Fruit fly (Drosophila melanogaster) whole organism, embryonic: Measurements from ENCODE around the gene Rgl.

Experiments
- BtbVII ChIP-seq: fragments of 200-800 bp; sonication (Bioruptor generic); optimal IDR thresholded peaks from 3 replicates; lab custom pipeline; 2017; ENCODE audit warnings: missing biosample characterization, mild to moderate bottlenecking, missing genetic modification characterization
- CG10565 ChIP-seq: fragments of 200-800 bp; sonication (Bioruptor generic); optimal IDR thresholded peaks from 3 replicates; lab custom pipeline; 2016; ENCODE audit warnings: missing biosample characterization, mild to moderate bottlenecking, missing genetic modification characterization
- CG10979 ChIP-seq: fragments of 200-800 bp; sonication (Bioruptor generic); optimal IDR thresholded peaks from 2 replicates; lab custom pipeline; 2018; ENCODE audit warnings: missing biosample characterization, mild to moderate bottlenecking, missing genetic modification characterization, moderate library complexity
- CG11695 ChIP-seq: fragments of 200-800 bp; sonication (Bioruptor generic); IDR thresholded peaks from 3 replicates; pipeline ENCODE4 v1.3.6; 2022; ENCODE audit warnings: missing biosample characterization, missing genetic modification characterization
- CG12104 ChIP-seq: fragments of 200-800 bp; sonication (Bioruptor generic); optimal IDR thresholded peaks from 3 replicates; lab custom pipeline; 2016; ENCODE audit warnings: missing biosample characterization, missing genetic modification characterization
- CG12236 ChIP-seq: fragments of 200-800 bp; sonication (Bioruptor generic); optimal IDR thresholded peaks from 2 replicates; lab custom pipeline; 2016; ENCODE audit warnings: missing biosample characterization, missing genetic modification characterization
- CG1529 ChIP-seq: fragments of 200-800 bp; sonication (Bioruptor generic); optimal IDR thresholded peaks from 3 replicates; lab custom pipeline; 2018; ENCODE audit warnings: missing biosample characterization, missing genetic modification characterization
- CG15514 ChIP-seq: fragments of 200-800 bp; sonication (Bioruptor generic); optimal IDR thresholded peaks from 3 replicates; lab custom pipeline; 2017; ENCODE audit warnings: missing biosample characterization, missing genetic modification characterization, mild to moderate bottlenecking, moderate library complexity, missing genetic modification reagents
- CG17359 ChIP-seq: fragments of 200-800 bp; sonication (Bioruptor generic); optimal IDR thresholded peaks from 3 replicates; lab custom pipeline; 2018; ENCODE audit warnings: missing biosample characterization, mild to moderate bottlenecking, missing genetic modification characterization, moderate library complexity
- CG17912 ChIP-seq: fragments of 200-800 bp; sonication (Bioruptor generic); optimal IDR thresholded peaks from 2 replicates; lab custom pipeline; 2018; ENCODE audit warnings: missing biosample characterization, mild to moderate bottlenecking, missing genetic modification characterization
- CG18011 ChIP-seq: fragments of 200-800 bp; sonication (Bioruptor generic); optimal IDR thresholded peaks from 2 replicates; lab custom pipeline; 2017; ENCODE audit warnings: missing biosample characterization, missing genetic modification characterization, mild to moderate bottlenecking, moderate library complexity, missing genotype
- CG31388 ChIP-seq: fragments of 200-800 bp; sonication (Bioruptor generic); optimal IDR thresholded peaks from 2 replicates; lab custom pipeline; 2016; ENCODE audit warnings: missing biosample characterization, missing genetic modification characterization
- CG4404 ChIP-seq: fragments of 200-800 bp; sonication (Bioruptor generic); IDR thresholded peaks from 2 replicates; pipeline ENCODE4 v1.3.6; 2022; ENCODE audit warnings: missing biosample characterization, missing genetic modification characterization
- CG4707 ChIP-seq: fragments of 200-800 bp; sonication (Bioruptor generic); optimal IDR thresholded peaks from 2 replicates; lab custom pipeline; 2018; ENCODE audit warnings: missing biosample characterization, mild to moderate bottlenecking, missing genetic modification characterization, moderate library complexity
- CG6254 ChIP-seq: fragments of 200-800 bp; sonication (Bioruptor generic); optimal IDR thresholded peaks from 3 replicates; lab custom pipeline; 2017; ENCODE audit warnings: mild to moderate bottlenecking, missing biosample characterization, missing genetic modification reagents, missing genetic modification characterization
- CG6765 ChIP-seq: fragments of 200-800 bp; sonication (Bioruptor generic); optimal IDR thresholded peaks from 3 replicates; lab custom pipeline; 2017; ENCODE audit warnings: missing biosample characterization, mild to moderate bottlenecking, missing genetic modification characterization
- CG8478 ChIP-seq: fragments of >200 bp; optimal IDR thresholded peaks from 2 replicates; lab custom pipeline; 2018
- CG9876 ChIP-seq: fragments of 200-800 bp; sonication (Bioruptor generic); optimal IDR thresholded peaks from 2 replicates; lab custom pipeline; 2016; ENCODE audit warnings: missing biosample characterization, missing genetic modification characterization
- Ets65A ChIP-seq: fragments of 200-800 bp; sonication (Bioruptor generic); peaks from one replicate; lab custom pipeline; 2016; ENCODE audit warnings: missing biosample characterization, missing genetic modification characterization
- Ets97D ChIP-seq: fragments of 200-800 bp; sonication (Bioruptor generic); optimal IDR thresholded peaks from 3 replicates; lab custom pipeline; 2016; ENCODE audit warnings: missing biosample characterization, missing genetic modification characterization
- GATAe ChIP-seq: fragments of 200-800 bp; sonication (Bioruptor generic); conservative IDR thresholded peaks from 2 replicates; pipeline ENCODE4 v1.3.6; 2022; ENCODE audit warnings: missing biosample characterization, missing genetic modification characterization
- H2.0 ChIP-seq: fragments of 200-800 bp; sonication (Bioruptor generic); IDR thresholded peaks from 2 replicates; pipeline ENCODE4 v1.3.6; 2022; ENCODE audit warnings: missing biosample characterization, missing genetic modification characterization
- HHEX ChIP-seq: fragments of 200-800 bp; sonication (Bioruptor generic); optimal IDR thresholded peaks from 3 replicates; lab custom pipeline; 2017; ENCODE audit warnings: missing biosample characterization, mild to moderate bottlenecking, missing genetic modification characterization, missing genetic modification reagents
- Med ChIP-seq: fragments of 200-800 bp; sonication (Bioruptor generic); peaks from one replicate; lab custom pipeline; 2016; ENCODE audit warnings: missing biosample characterization, missing genetic modification characterization, mild to moderate bottlenecking, inconsistent platforms, moderate library complexity
- Mes4 ChIP-seq: fragments of 200-800 bp; sonication (Bioruptor generic); optimal IDR thresholded peaks from 2 replicates; lab custom pipeline; 2016; ENCODE audit warnings: missing biosample characterization, missing genetic modification characterization
- Mrtf ChIP-seq: fragments of 200-800 bp; sonication (Bioruptor generic); IDR thresholded peaks from 3 replicates; pipeline ENCODE4 v1.3.6; 2022; ENCODE audit warnings: missing biosample characterization, missing genetic modification characterization
- Tbp ChIP-seq: fragments of >200 bp; optimal IDR thresholded peaks from 2 replicates; lab custom pipeline; 2018; ENCODE audit warnings: missing biosample characterization, missing genetic modification characterization
- Trl ChIP-seq, 3 experiments: fragments of >200 bp in 2 of 3; fragments of 200-800 bp in 1 of 3; sonication (Bioruptor generic) in 1 of 3; optimal IDR thresholded peaks; 2 replicates in 1 of 3; 3 replicates in 2 of 3; lab custom pipeline; 2016 to 2017; ENCODE audit warnings: missing biosample characterization in 1 of 3, missing genetic modification characterization in 1 of 3
- Xrp1 ChIP-seq: fragments of 200-800 bp; sonication (Bioruptor generic); IDR thresholded peaks from 2 replicates; pipeline ENCODE4 v1.3.6; 2022; ENCODE audit warnings: missing biosample characterization, missing genetic modification characterization
- bigmax ChIP-seq: fragments of 200-800 bp; sonication (Bioruptor generic); optimal IDR thresholded peaks from 2 replicates; lab custom pipeline; 2018; ENCODE audit warnings: missing biosample characterization, mild to moderate bottlenecking, missing genetic modification characterization
- bsh ChIP-seq, 2 experiments: fragments of 200-800 bp; sonication (Bioruptor generic); optimal IDR thresholded peaks; 2 replicates each; lab custom pipeline; 2017 to 2018; ENCODE audit warnings: mild to moderate bottlenecking in 2 of 2, missing biosample characterization in 2 of 2, missing genetic modification characterization in 2 of 2, moderate library complexity in 1 of 2
- chm ChIP-seq: fragments of 200-800 bp; sonication (Bioruptor generic); IDR thresholded peaks from 2 replicates; pipeline ENCODE4 v1.3.6; 2022; ENCODE audit warnings: missing biosample characterization, missing genetic modification characterization
- chn ChIP-seq: fragments of 200-800 bp; sonication (Bioruptor generic); optimal IDR thresholded peaks from 2 replicates; lab custom pipeline; 2016; ENCODE audit warnings: missing biosample characterization, missing genetic modification characterization
- croc ChIP-seq: fragments of 200-800 bp; sonication (Bioruptor generic); conservative IDR thresholded peaks from 3 replicates; pipeline ENCODE4 v1.3.6; 2022; ENCODE audit warnings: missing biosample characterization, missing genetic modification characterization
- dpn ChIP-seq, 2 experiments: fragments of 200-800 bp; sonication (Bioruptor generic); optimal IDR thresholded peaks; 3 replicates each; lab custom pipeline; 2016; ENCODE audit warnings: missing biosample characterization in 2 of 2, missing genetic modification characterization in 2 of 2
- fd3F ChIP-seq: fragments of 200-800 bp; sonication (Bioruptor generic); optimal IDR thresholded peaks from 2 replicates; lab custom pipeline; 2018; ENCODE audit warnings: missing biosample characterization, mild to moderate bottlenecking, missing genetic modification characterization, moderate library complexity
- ftz-f1 ChIP-seq: fragments of 200-800 bp; sonication (Bioruptor generic); optimal IDR thresholded peaks from 2 replicates; lab custom pipeline; 2016; ENCODE audit warnings: missing biosample characterization, missing genetic modification characterization
- grn ChIP-seq: fragments of 200-800 bp; sonication (Bioruptor generic); optimal IDR thresholded peaks from 3 replicates; lab custom pipeline; 2017; ENCODE audit warnings: missing biosample characterization, missing genetic modification characterization
- hkb ChIP-seq, 2 experiments: fragments of 200-800 bp in 1 of 2; fragments of >200 bp in 1 of 2; sonication (Bioruptor generic) in 1 of 2; IDR thresholded peaks in 1 of 2; optimal IDR thresholded peaks in 1 of 2; 2 replicates each; pipeline versions ENCODE4 v1.3.6 to Lab custom; 2017 to 2022; ENCODE audit warnings: missing biosample characterization in 1 of 2, missing genetic modification characterization in 1 of 2
- insv ChIP-seq, 2 experiments: fragments of 200-800 bp; sonication (Bioruptor generic); optimal IDR thresholded peaks; 3 replicates each; lab custom pipeline; 2016 to 2018; ENCODE audit warnings: missing biosample characterization in 2 of 2, missing genetic modification characterization in 2 of 2
- jumu ChIP-seq: fragments of 200-800 bp; sonication (Bioruptor generic); optimal IDR thresholded peaks from 3 replicates; lab custom pipeline; 2016; ENCODE audit warnings: missing biosample characterization, missing genetic modification characterization
- lmd ChIP-seq: fragments of 200-800 bp; sonication (Bioruptor generic); IDR thresholded peaks from 2 replicates; pipeline ENCODE4 v1.3.6; 2022; ENCODE audit warnings: missing biosample characterization, missing genetic modification characterization
- nau ChIP-seq: fragments of 200-800 bp; sonication (Bioruptor generic); optimal IDR thresholded peaks from 3 replicates; lab custom pipeline; 2017; ENCODE audit warnings: missing biosample characterization, mild to moderate bottlenecking, missing genetic modification characterization, missing genetic modification reagents
- nerfin-1 ChIP-seq: fragments of 200-800 bp; sonication (Bioruptor generic); optimal IDR thresholded peaks from 3 replicates; lab custom pipeline; 2019; ENCODE audit warnings: missing biosample characterization, mild to moderate bottlenecking, missing genetic modification characterization, moderate library complexity
- schlank ChIP-seq: fragments of 200-800 bp; sonication (Bioruptor generic); optimal IDR thresholded peaks from 2 replicates; lab custom pipeline; 2018; ENCODE audit warnings: missing biosample characterization, mild to moderate bottlenecking, missing genetic modification characterization
- slp2 ChIP-seq: fragments of 200-800 bp; sonication (Bioruptor generic); optimal IDR thresholded peaks from 2 replicates; lab custom pipeline; 2016; ENCODE audit warnings: missing biosample characterization, missing genetic modification characterization
- sob ChIP-seq: fragments of 200-800 bp; sonication (Bioruptor generic); IDR thresholded peaks from 2 replicates; pipeline ENCODE4 v1.3.6; 2022; ENCODE audit warnings: missing biosample characterization, missing genetic modification characterization
- wor ChIP-seq: fragments of 200-800 bp; sonication (Bioruptor generic); IDR thresholded peaks from 2 replicates; pipeline ENCODE4 v1.3.6; 2022; ENCODE audit warnings: missing biosample characterization, missing genetic modification characterization

Gene Rgl

DNA sequence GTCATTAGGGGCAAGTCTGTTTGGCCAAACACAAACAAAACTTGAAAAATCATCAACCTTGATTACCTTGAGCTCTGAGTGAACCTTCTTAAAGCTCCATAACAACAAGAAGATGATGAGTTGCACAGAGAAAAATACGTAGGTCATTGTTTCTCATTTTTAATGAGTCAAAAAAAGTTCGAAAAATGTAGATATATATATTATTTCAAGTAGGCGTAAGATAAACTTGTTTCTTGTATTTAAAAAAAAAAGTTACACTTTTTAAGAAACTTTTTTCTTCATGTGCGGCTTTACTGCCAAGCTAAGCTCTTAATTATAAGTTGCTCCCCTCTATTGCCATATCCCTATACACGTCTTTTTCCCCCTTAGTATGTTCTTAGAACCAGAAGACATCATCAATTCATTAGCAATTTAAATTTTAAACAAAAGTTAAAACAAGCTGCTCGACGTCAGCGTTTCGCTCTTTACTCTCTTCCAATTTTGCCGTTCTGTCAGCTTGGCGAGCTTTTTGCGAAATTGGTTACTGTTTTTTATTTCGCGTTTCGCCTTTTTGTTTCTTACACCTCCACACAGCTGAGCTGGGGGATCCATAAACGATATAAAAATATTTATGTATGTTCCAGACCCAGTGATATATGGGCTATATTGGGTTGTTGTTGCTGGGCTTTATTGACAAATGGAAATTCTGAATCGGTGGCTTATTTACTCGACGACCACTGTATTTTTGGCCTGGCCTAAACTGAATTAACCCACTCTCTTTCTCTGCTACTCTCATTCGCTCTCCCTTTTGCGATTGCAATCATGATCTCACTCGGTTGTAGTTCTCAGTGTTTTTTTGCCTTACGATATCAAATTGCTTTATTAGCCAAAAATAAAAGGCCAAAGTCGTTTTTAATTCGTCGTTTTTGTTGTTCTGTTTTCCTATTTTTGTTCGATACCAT lies 1.5 kb downstream of the Rgl start (continued):
- no peak for TF ChIP-seq Ets97D (GFP tag; lab: Kevin White, UChicago)
- TF ChIP-seq Mrtf (GFP tag; lab: Robert Waterston, UW) = peak; percentile 68; the same call in 1 of the 3 replicates
- 0 out of 2 replicates have a peak, but pooled peaks have one; percentile 11 for TF ChIP-seq CG4404 (GFP tag; lab: Robert Waterston, UW)
- TF ChIP-seq CG6254 = no peak
- no peak for TF ChIP-seq bigmax (GFP tag; lab: Kevin White, UChicago)
- TF ChIP-seq nerfin-1 (tag; lab: Kevin White, UChicago) = no peak
- TF ChIP-seq CG17912 (GFP tag; lab: Kevin White, UChicago) = no peak
- TF ChIP-seq CG18011 (GFP tag; lab: Kevin White, UChicago) = no peak
- peak; percentile 77 for TF ChIP-seq Med (GFP tag; lab: Kevin White, UChicago)
- TF ChIP-seq Tbp (GFP tag; lab: Kevin White, UChicago) = no peak
- peak; percentile 36 for TF ChIP-seq CG15514 (GFP tag; lab: Kevin White, UChicago)
- peak; percentile 34 for TF ChIP-seq fd3F (GFP tag; lab: Kevin White, UChicago)
- TF ChIP-seq CG10565 (GFP tag; lab: Kevin White, UChicago) = no peak
- peak; percentile 77 for TF ChIP-seq CG11695
- peak; percentile 29 for TF ChIP-seq HHEX (GFP tag; lab: Kevin White, UChicago)
- TF ChIP-seq CG31388 (GFP tag; lab: Kevin White, UChicago) = no peak
- TF ChIP-seq grn (GFP tag; lab: Kevin White, UChicago) = no peak
- TF ChIP-seq ftz-f1 (GFP tag; lab: Kevin White, UChicago) = no peak
- TF ChIP-seq GATAe = peak; percentile 62; the same call in 1 of the 2 replicates
- peak; percentile 44 for TF ChIP-seq jumu
- TF ChIP-seq CG8478 (lab: Kevin White, UChicago) = no peak
- TF ChIP-seq nau (GFP tag; lab: Kevin White, UChicago) = no peak
- no peak for TF ChIP-seq slp2
- TF ChIP-seq schlank (tag; lab: Kevin White, UChicago) = no peak
- no peak; the same call in 1 of the 2 replicates for TF ChIP-seq chm (GFP tag; lab: Robert Waterston, UW)
- TF ChIP-seq hkb (optimal IDR thresholded peaks at IDR 0.05; lab: Kevin White, UChicago) = no peak
- TF ChIP-seq hkb (GFP tag; IDR thresholded peaks at IDR 0.05; lab: Robert Waterston, UW) = peak; percentile 54; the same call in 1 of the 2 replicates
- TF ChIP-seq BtbVII = peak; percentile 47
- no peak for TF ChIP-seq CG1529
- peak; percentile 63 for TF ChIP-seq CG6765 (GFP tag; lab: Kevin White, UChicago)
- peak; percentile 55 for TF ChIP-seq croc
- TF ChIP-seq insv (GFP tag; optimal IDR thresholded peaks at IDR 0.05; lab: Kevin White, UChicago) = no peak
- TF ChIP-seq sob = peak; percentile 84
- peak; percentile 56 for TF ChIP-seq CG12104 (GFP tag; lab: Kevin White, UChicago)
- no peak for TF ChIP-seq CG4707 (GFP tag; lab: Kevin White, UChicago)
- TF ChIP-seq Ets65A = no peak
- peak; percentile 13 to 56 for TF ChIP-seq Trl (optimal IDR thresholded peaks at IDR 0.05; lab: Kevin White, UChicago)
- TF ChIP-seq Trl (GFP tag; optimal IDR thresholded peaks at IDR 0.05; lab: Kevin White, UChicago) = peak; percentile 41
- peak; percentile 10 to 23 for TF ChIP-seq dpn (GFP tag; optimal IDR thresholded peaks at IDR 0.05; lab: Kevin White, UChicago)
- TF ChIP-seq CG9876 (GFP tag; lab: Kevin White, UChicago) = no peak
- 0 out of 2 replicates have a peak, but pooled peaks have one; percentile 14 for TF ChIP-seq H2.0 (GFP tag; lab: Robert Waterston, UW)
- TF ChIP-seq Xrp1 = peak; percentile 70
- TF ChIP-seq chn = no peak
- peak in 1 of 2 experiments; percentile 70 for TF ChIP-seq bsh (GFP tag; optimal IDR thresholded peaks at IDR 0.05; lab: Kevin White, UChicago)
- peak; percentile 79; the same call in 1 of the 2 replicates for TF ChIP-seq lmd (GFP tag; lab: Robert Waterston, UW)
- TF ChIP-seq CG10979 (tag; lab: Kevin White, UChicago) = peak; percentile 53
- no peak for TF ChIP-seq Mes4 (GFP tag; lab: Kevin White, UChicago)
- no peak for TF ChIP-seq wor (GFP tag; lab: Robert Waterston, UW)
- TF ChIP-seq CG12236 (GFP tag; lab: Kevin White, UChicago) = no peak
- peak; percentile 44 for TF ChIP-seq CG17359
